Fruit fly (Drosophila melanogaster): ENCODE measurements around the gene mbo.

mbo gene

dm6 chr3R:12701994-12702494, 23.2 kb upstream of the mbo start:
- TF ChIP-seq sd (tag; optimal IDR thresholded peaks at IDR 0.05) (peak; percentile 94), pnt (GFP tag; optimal IDR thresholded peaks at IDR 0.05) (no peak), CG30403 (GFP tag; optimal IDR thresholded peaks at IDR 0.05) (no peak), ato (GFP tag; IDR thresholded peaks at IDR 0.05; ENCODE audit: partially characterized antibody) (no peak), CG32767 (GFP tag; IDR thresholded peaks at IDR 0.05) (peak; percentile 55; the same call in 1 of the 2 replicates), p53 (GFP tag; optimal IDR thresholded peaks at IDR 0.05) (no peak), sens-2 (GFP tag; IDR thresholded peaks at IDR 0.05) (no peak), danr (GFP tag; IDR thresholded peaks at IDR 0.05) (no peak), Deaf1 (tag; optimal IDR thresholded peaks at IDR 0.05) (no peak), CG43689 (GFP tag; IDR thresholded peaks at IDR 0.05) (no peak), CG2129 (GFP tag; IDR thresholded peaks at IDR 0.05; ENCODE audit: partially characterized antibody) (no peak), CG2199 (GFP tag; IDR thresholded peaks at IDR 0.05) (peak; percentile 82), grn (GFP tag; optimal IDR thresholded peaks at IDR 0.05) (peak; percentile 42), chinmo (GFP tag; IDR thresholded peaks at IDR 0.05; ENCODE audit: partially characterized antibody) (0 out of 4 replicates have a peak, but pooled peaks have one; percentile 43), vvl (GFP tag; IDR thresholded peaks at IDR 0.05) (no peak), Lim3 (GFP tag; IDR thresholded peaks at IDR 0.05) (no peak), Hr78 (GFP tag; optimal IDR thresholded peaks at IDR 0.05) (peak in 1 of 2 experiments; percentile 35)

dm6 chr3R:12701257-12701656, 22.4 kb upstream of the mbo start:
- TF ChIP-seq Mad (GFP tag; optimal IDR thresholded peaks at IDR 0.05) (no peak), HHEX (GFP tag; optimal IDR thresholded peaks at IDR 0.05) (peak; percentile 35), CG1233 (GFP tag; optimal IDR thresholded peaks at IDR 0.05) (no peak), HLH54F (GFP tag; optimal IDR thresholded peaks at IDR 0.05) (no peak), CG6813 (GFP tag; optimal IDR thresholded peaks at IDR 0.05) (peak; percentile 35), CG30403 (GFP tag; optimal IDR thresholded peaks at IDR 0.05) (no peak), disco-r (GFP tag; optimal IDR thresholded peaks at IDR 0.05) (no peak), Antp (GFP tag; optimal IDR thresholded peaks at IDR 0.05) (no peak), pnt (GFP tag; optimal IDR thresholded peaks at IDR 0.05) (no peak), Hr51 (GFP tag; optimal IDR thresholded peaks at IDR 0.05) (no peak), CG10209 (GFP tag; optimal IDR thresholded peaks at IDR 0.05) (no peak), CG3065 (GFP tag; optimal IDR thresholded peaks at IDR 0.05) (no peak), Drgx (GFP tag; IDR thresholded peaks at IDR 0.05) (no peak), Ptx1 (GFP tag; IDR thresholded peaks at IDR 0.05) (no peak), CG12391 (tag; optimal IDR thresholded peaks at IDR 0.05) (no peak), pb (GFP tag; optimal IDR thresholded peaks at IDR 0.05) (no peak), MTF-1 (GFP tag; optimal IDR thresholded peaks at IDR 0.05; ENCODE audit: borderline replicate concordance) (peak; percentile 46), CG13123 (GFP tag; optimal IDR thresholded peaks at IDR 0.05) (no peak), CG10543 (GFP tag; optimal IDR thresholded peaks at IDR 0.05) (no peak), CG13424 (tag; optimal IDR thresholded peaks at IDR 0.05) (no peak), Deaf1 (tag; optimal IDR thresholded peaks at IDR 0.05) (no peak), ci (GFP tag; IDR thresholded peaks at IDR 0.05) (peak; percentile 38; the same call in 1 of the 3 replicates), bbx (GFP tag; IDR thresholded peaks at IDR 0.05; ENCODE audit: partially characterized antibody) (no peak), Myb (GFP tag; optimal IDR thresholded peaks at IDR 0.05) (no peak), CG7786 (GFP tag; optimal IDR thresholded peaks at IDR 0.05) (no peak), Eip74EF (GFP tag; optimal IDR thresholded peaks at IDR 0.05) (peak in 1 of 2 experiments; percentile 15), CG18599 (GFP tag; optimal IDR thresholded peaks at IDR 0.05) (no peak), CG8388 (GFP tag; optimal IDR thresholded peaks at IDR 0.05) (no peak), CG11560 (tag; IDR thresholded peaks at IDR 0.05) (no peak), cad (GFP tag; optimal IDR thresholded peaks at IDR 0.05) (no peak), Hsf (GFP tag; optimal IDR thresholded peaks at IDR 0.05) (no peak), fd64A (GFP tag; optimal IDR thresholded peaks at IDR 0.05) (peak; percentile 69), H2.0 (GFP tag; IDR thresholded peaks at IDR 0.05) (no peak), dpn (GFP tag; optimal IDR thresholded peaks at IDR 0.05) (no peak), Spps (tag; optimal IDR thresholded peaks at IDR 0.05) (no peak)
